Fruit fly (Drosophila melanogaster) whole organism, embryonic: ENCODE data around the gene CG8891.

Source experiments
- Antp ChIP-seq: fragments of 200-800 bp; sonication (Bioruptor generic); optimal IDR thresholded peaks from 3 replicates; lab custom pipeline; 2016; ENCODE audit warnings: missing biosample characterization, missing genetic modification characterization
- BEAF-32 ChIP-seq: fragments of 200-800 bp; sonication (Bioruptor generic); optimal IDR thresholded peaks from 3 replicates; lab custom pipeline; 2017; ENCODE audit warnings: missing biosample characterization, missing genetic modification characterization, mild to moderate bottlenecking, moderate library complexity, missing genetic modification reagents
- Bteb2 ChIP-seq: fragments of 200-800 bp; sonication (Bioruptor generic); optimal IDR thresholded peaks from 2 replicates; lab custom pipeline; 2016; ENCODE audit warnings: missing biosample characterization, missing genetic modification characterization
- CG1024 ChIP-seq: fragments of 200-800 bp; sonication (Bioruptor generic); IDR thresholded peaks from 2 replicates; pipeline ENCODE4 v1.3.6; 2022; ENCODE audit warnings: missing biosample characterization, missing genetic modification characterization
- CG30403 ChIP-seq: fragments of 200-800 bp; sonication (Bioruptor generic); optimal IDR thresholded peaks from 3 replicates; lab custom pipeline; 2016; ENCODE audit warnings: missing biosample characterization, missing genetic modification characterization
- CG43689 ChIP-seq: fragments of 200-800 bp; sonication (Bioruptor generic); IDR thresholded peaks from 2 replicates; pipeline ENCODE4 v1.3.6; 2022; ENCODE audit warnings: missing biosample characterization, missing genetic modification characterization
- CG4707 ChIP-seq: fragments of 200-800 bp; sonication (Bioruptor generic); optimal IDR thresholded peaks from 2 replicates; lab custom pipeline; 2018; ENCODE audit warnings: missing biosample characterization, mild to moderate bottlenecking, missing genetic modification characterization, moderate library complexity
- CG4820 ChIP-seq: fragments of 200-800 bp; sonication (Bioruptor generic); optimal IDR thresholded peaks from 3 replicates; lab custom pipeline; 2016; ENCODE audit warnings: missing biosample characterization, missing genetic modification characterization
- CG6654 ChIP-seq: fragments of 200-800 bp; sonication (Bioruptor generic); optimal IDR thresholded peaks from 2 replicates; lab custom pipeline; 2017; ENCODE audit warnings: missing biosample characterization, mild to moderate bottlenecking, missing genetic modification characterization
- CG6683 ChIP-seq: fragments of 200-800 bp; sonication (Bioruptor generic); optimal IDR thresholded peaks from 2 replicates; lab custom pipeline; 2017; ENCODE audit warnings: missing biosample characterization, mild to moderate bottlenecking, missing genetic modification characterization, missing genetic modification reagents
- CG7357 ChIP-seq: fragments of 200-800 bp; sonication (Bioruptor generic); IDR thresholded peaks from 3 replicates; pipeline ENCODE4 v1.3.6; 2022; ENCODE audit warnings: missing biosample characterization, missing genetic modification characterization
- CG7745 ChIP-seq: fragments of 200-800 bp; sonication (Bioruptor generic); optimal IDR thresholded peaks from 2 replicates; lab custom pipeline; 2018; ENCODE audit warnings: missing biosample characterization, mild to moderate bottlenecking, missing genetic modification characterization, moderate library complexity
- CG9215 ChIP-seq: fragments of 200-800 bp; sonication (Bioruptor generic); IDR thresholded peaks from 2 replicates; pipeline ENCODE4 v1.3.6; 2022; ENCODE audit warnings: missing biosample characterization, missing genetic modification characterization
- Chrac-16 ChIP-seq: fragments of 200-800 bp; sonication (Bioruptor generic); optimal IDR thresholded peaks from 3 replicates; lab custom pipeline; 2016; ENCODE audit warnings: missing biosample characterization, missing genetic modification characterization
- Dbx ChIP-seq: fragments of 200-800 bp; sonication (Bioruptor generic); IDR thresholded peaks from 3 replicates; pipeline ENCODE4 v1.3.6; 2022; ENCODE audit warnings: missing biosample characterization, missing genetic modification characterization
- ERR ChIP-seq: fragments of 200-800 bp; sonication (Bioruptor generic); optimal IDR thresholded peaks from 2 replicates; lab custom pipeline; 2016; ENCODE audit warnings: missing biosample characterization, missing genetic modification characterization
- Elba2 ChIP-seq: fragments of 200-800 bp; sonication (Bioruptor generic); optimal IDR thresholded peaks from 3 replicates; lab custom pipeline; 2016; ENCODE audit warnings: missing biosample characterization, missing genetic modification characterization
- GATAe ChIP-seq: fragments of 200-800 bp; sonication (Bioruptor generic); conservative IDR thresholded peaks from 2 replicates; pipeline ENCODE4 v1.3.6; 2022; ENCODE audit warnings: missing biosample characterization, missing genetic modification characterization
- HHEX ChIP-seq: fragments of 200-800 bp; sonication (Bioruptor generic); optimal IDR thresholded peaks from 3 replicates; lab custom pipeline; 2017; ENCODE audit warnings: missing biosample characterization, mild to moderate bottlenecking, missing genetic modification characterization, missing genetic modification reagents
- Hmx ChIP-seq: fragments of 200-800 bp; sonication (Bioruptor generic); optimal IDR thresholded peaks from 2 replicates; lab custom pipeline; 2016; ENCODE audit warnings: missing biosample characterization, missing genetic modification characterization
- MBD-R2 ChIP-seq: fragments of 200-800 bp; sonication (Bioruptor generic); IDR thresholded peaks from 2 replicates; pipeline ENCODE4 v1.3.6; 2022; ENCODE audit warnings: missing biosample characterization, missing genetic modification characterization
- Med ChIP-seq: fragments of 200-800 bp; sonication (Bioruptor generic); peaks from one replicate; lab custom pipeline; 2016; ENCODE audit warnings: missing biosample characterization, missing genetic modification characterization, mild to moderate bottlenecking, inconsistent platforms, moderate library complexity
- Nf-YA ChIP-seq: fragments of 200-800 bp; sonication (Bioruptor generic); IDR thresholded peaks from 2 replicates; pipeline ENCODE4 v1.3.6; 2022; ENCODE audit warnings: missing biosample characterization, missing genetic modification characterization
- Oli ChIP-seq: fragments of 200-800 bp; sonication (Bioruptor generic); optimal IDR thresholded peaks from 2 replicates; lab custom pipeline; 2018; ENCODE audit warnings: missing biosample characterization, mild to moderate bottlenecking, missing genetic modification characterization, moderate library complexity
- Opbp ChIP-seq: fragments of 200-800 bp; sonication (Bioruptor generic); IDR thresholded peaks from 3 replicates; pipeline ENCODE4 v1.3.6; 2022; ENCODE audit warnings: missing biosample characterization, missing genetic modification characterization; ENCODE audit not compliant: partially characterized antibody
- Pdp1 ChIP-seq, 2 experiments: fragments of 200-800 bp; sonication (Bioruptor generic); optimal IDR thresholded peaks; 3 replicates each; lab custom pipeline; 2016; ENCODE audit warnings: missing biosample characterization in 2 of 2, missing genetic modification characterization in 2 of 2, mild to moderate bottlenecking in 1 of 2, moderate library complexity in 1 of 2
- Side ChIP-seq: fragments of 200-800 bp; sonication (Bioruptor generic); optimal IDR thresholded peaks from 2 replicates; lab custom pipeline; 2016; ENCODE audit warnings: missing biosample characterization, missing genetic modification characterization
- Sox102F ChIP-seq: fragments of 200-800 bp; sonication (Bioruptor generic); optimal IDR thresholded peaks from 2 replicates; lab custom pipeline; 2018; ENCODE audit warnings: missing biosample characterization, mild to moderate bottlenecking, missing genetic modification characterization, moderate library complexity
- ato ChIP-seq: fragments of 200-800 bp; sonication (Bioruptor generic); IDR thresholded peaks from 2 replicates; pipeline ENCODE4 v1.3.6; 2022; ENCODE audit warnings: missing biosample characterization, missing genetic modification characterization; ENCODE audit not compliant: partially characterized antibody
- bcd ChIP-seq: fragments of 200-800 bp; sonication (Bioruptor generic); optimal IDR thresholded peaks from 2 replicates; lab custom pipeline; 2017; ENCODE audit warnings: missing biosample characterization, mild to moderate bottlenecking, missing genetic modification characterization
- bowl ChIP-seq: fragments of 200-800 bp; sonication (Bioruptor generic); IDR thresholded peaks from 2 replicates; pipeline ENCODE4 v1.3.6; 2022; ENCODE audit warnings: missing biosample characterization, missing genetic modification characterization
- ci ChIP-seq: fragments of 200-800 bp; sonication (Bioruptor generic); IDR thresholded peaks from 3 replicates; pipeline ENCODE4 v1.3.6; 2022; ENCODE audit warnings: missing biosample characterization, missing genetic modification characterization
- croc ChIP-seq: fragments of 200-800 bp; sonication (Bioruptor generic); conservative IDR thresholded peaks from 3 replicates; pipeline ENCODE4 v1.3.6; 2022; ENCODE audit warnings: missing biosample characterization, missing genetic modification characterization
- disco-r ChIP-seq: fragments of 200-800 bp; sonication (Bioruptor generic); optimal IDR thresholded peaks from 2 replicates; lab custom pipeline; 2016; ENCODE audit warnings: missing biosample characterization, missing genetic modification characterization
- fru ChIP-seq: fragments of >200 bp; optimal IDR thresholded peaks from 2 replicates; lab custom pipeline; 2017
- gro ChIP-seq: fragments of 200-800 bp; sonication (Bioruptor generic); optimal IDR thresholded peaks from 2 replicates; lab custom pipeline; 2016; ENCODE audit warnings: missing biosample characterization, missing genetic modification characterization
- inv ChIP-seq: fragments of 200-800 bp; sonication (Bioruptor generic); IDR thresholded peaks from 2 replicates; pipeline ENCODE4 v1.3.6; 2022; ENCODE audit warnings: missing biosample characterization, missing genetic modification characterization; ENCODE audit not compliant: partially characterized antibody
- pan ChIP-seq, 4 experiments: fragments of >200 bp in 3 of 4; fragments of 200-800 bp in 1 of 4; sonication (Bioruptor generic) in 1 of 4; optimal IDR thresholded peaks in 3 of 4; IDR thresholded peaks in 1 of 4; 2 replicates each; pipeline versions ENCODE4 v1.3.6 to Lab custom; 2017 to 2022; ENCODE audit warnings: missing biosample characterization in 2 of 4, missing genetic modification characterization in 2 of 4, mixed read lengths in 1 of 4
- pzg ChIP-seq: fragments of 200-800 bp; sonication (Bioruptor generic); optimal IDR thresholded peaks from 3 replicates; lab custom pipeline; 2018; ENCODE audit warnings: missing biosample characterization, mild to moderate bottlenecking, missing genetic modification characterization, moderate library complexity
- sd ChIP-seq: fragments of 200-800 bp; sonication (Bioruptor generic); optimal IDR thresholded peaks from 3 replicates; lab custom pipeline; 2018; ENCODE audit warnings: missing biosample characterization, mild to moderate bottlenecking, missing genetic modification characterization, moderate library complexity
- sr ChIP-seq: fragments of 200-800 bp; sonication (Bioruptor generic); IDR thresholded peaks from 3 replicates; pipeline ENCODE4 v1.3.6; 2022; ENCODE audit warnings: missing biosample characterization, missing genetic modification characterization
- stc ChIP-seq: fragments of 200-800 bp; sonication (Bioruptor generic); IDR thresholded peaks from 2 replicates; pipeline ENCODE4 v1.3.6; 2022; ENCODE audit warnings: missing biosample characterization, missing genetic modification characterization
- twi ChIP-seq: fragments of 200-800 bp; optimal IDR thresholded peaks from 2 replicates; lab custom pipeline; 2019; ENCODE audit warnings: missing biosample characterization, mild to moderate bottlenecking, missing genetic modification characterization, moderate library complexity
- zen ChIP-seq: fragments of 200-800 bp; sonication (Bioruptor generic); optimal IDR thresholded peaks from 3 replicates; lab custom pipeline; 2018; ENCODE audit warnings: missing biosample characterization, mild to moderate bottlenecking, missing genetic modification characterization, moderate library complexity

CG8891 gene

DNA sequence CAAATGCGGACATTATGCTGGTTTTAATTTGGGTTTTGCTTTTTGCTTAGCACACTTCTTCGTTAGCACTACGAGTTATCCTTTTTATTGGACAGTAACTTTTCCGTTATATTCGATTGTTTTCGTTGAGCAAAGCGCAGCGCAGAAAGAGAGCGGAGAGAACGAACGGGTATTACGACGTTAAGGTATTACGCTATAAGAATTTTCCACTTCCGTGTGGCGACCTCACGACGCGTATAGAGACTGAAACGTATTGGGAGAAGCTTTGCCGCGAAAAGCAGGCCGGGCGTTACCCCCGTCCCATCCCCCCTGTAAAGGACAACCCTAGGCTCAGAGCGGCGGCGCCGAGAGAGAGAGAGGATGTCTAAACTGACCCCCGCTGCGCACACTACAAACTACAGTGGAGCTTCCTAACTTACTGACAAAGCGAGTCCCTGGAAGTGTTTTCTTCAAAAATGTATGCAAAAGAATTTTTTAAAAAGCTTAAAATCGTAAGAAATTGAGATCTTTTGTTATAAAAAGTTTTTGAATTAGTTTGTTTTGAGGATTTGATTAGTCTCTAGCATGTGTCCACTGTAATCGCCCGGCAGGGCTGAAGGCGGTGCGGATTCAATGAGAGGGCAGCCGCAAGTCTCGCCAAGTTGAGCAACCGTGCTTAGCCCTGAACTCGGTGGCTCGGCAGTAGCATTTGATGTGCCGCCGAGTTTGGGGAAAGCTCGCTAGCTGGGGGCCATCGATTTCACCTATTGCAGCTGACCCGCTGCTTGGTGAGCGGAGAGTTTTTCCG lies 25.7 kb upstream of the CG8891 start (continued):
- TF ChIP-seq pan (optimal IDR thresholded peaks at IDR 0.05; lab: Kevin White, UChicago) (no peak), pan (GFP tag; optimal IDR thresholded peaks at IDR 0.05 in 1 of 2, IDR thresholded peaks at IDR 0.05 in 1 of 2) (peak in 1 of 2 experiments; percentile 97), Sox102F (GFP tag; lab: Kevin White, UChicago) (peak; percentile 94), sr (GFP tag; lab: Robert Waterston, UW) (peak; percentile 62), CG7745 (tag; lab: Kevin White, UChicago) (no peak), Bteb2 (GFP tag; lab: Kevin White, UChicago) (peak; percentile 95), stc (GFP tag; lab: Robert Waterston, UW) (peak; percentile 95), Med (GFP tag; lab: Kevin White, UChicago) (peak; percentile 99), HHEX (GFP tag; lab: Kevin White, UChicago) (peak; percentile 94), inv (GFP tag; lab: Robert Waterston, UW) (no peak), Opbp (GFP tag; lab: Robert Waterston, UW) (no peak), Antp (GFP tag; lab: Kevin White, UChicago) (peak; percentile 97), ERR (GFP tag; lab: Kevin White, UChicago) (peak; percentile 95), Nf-YA (peak; percentile 88), GATAe (GFP tag; lab: Robert Waterston, UW) (peak; percentile 70), CG4820 (GFP tag; lab: Kevin White, UChicago) (peak; percentile 92), zen (tag; lab: Kevin White, UChicago) (peak; percentile 88), BEAF-32 (GFP tag; lab: Kevin White, UChicago) (peak; percentile 6), ato (GFP tag; lab: Robert Waterston, UW) (no peak), CG9215 (GFP tag; lab: Robert Waterston, UW) (peak; percentile 95), bcd (peak; percentile 94), sd (peak; percentile 80), pzg (peak; percentile 28), MBD-R2 (GFP tag; lab: Robert Waterston, UW) (peak; percentile 89), CG30403 (GFP tag; lab: Kevin White, UChicago) (peak; percentile 95), Pdp1 (GFP tag; optimal IDR thresholded peaks at IDR 0.05; lab: Kevin White, UChicago) (peak; percentile 94 to 96), Oli (tag; lab: Kevin White, UChicago) (peak; percentile 93), CG4707 (GFP tag; lab: Kevin White, UChicago) (peak; percentile 80), ci (GFP tag; lab: Robert Waterston, UW) (peak; percentile 97), bowl (GFP tag; lab: Robert Waterston, UW) (peak; percentile 84; the same call in 1 of the 2 replicates), CG6683 (GFP tag; lab: Kevin White, UChicago) (peak; percentile 93), Side (peak; percentile 95), CG6654 (GFP tag; lab: Kevin White, UChicago) (peak; percentile 76), twi (tag; lab: Kevin White, UChicago) (peak; percentile 74), croc (GFP tag; lab: Robert Waterston, UW) (peak; percentile 89), CG43689 (GFP tag; lab: Robert Waterston, UW) (peak; percentile 88), Dbx (GFP tag; lab: Robert Waterston, UW) (peak; percentile 98), Hmx (GFP tag; lab: Kevin White, UChicago) (peak; percentile 74), fru (lab: Kevin White, UChicago) (no peak), Elba2 (no peak), disco-r (GFP tag; lab: Kevin White, UChicago) (peak; percentile 86), CG1024 (GFP tag; lab: Robert Waterston, UW) (peak; percentile 87), Chrac-16 (GFP tag; lab: Kevin White, UChicago) (peak; percentile 90), gro (GFP tag; lab: Kevin White, UChicago) (peak; percentile 96), CG7357 (peak; percentile 87)
